Worm (Caenorhabditis elegans) whole organism, L1 larva: ENCODE measurements around the gene F09B9.5.

ENCODE experiments used
- C16A3.4 ChIP-seq: fragments of 150-350 bp; optimal IDR thresholded peaks from 2 replicates; lab custom pipeline; 2014; ENCODE audit warnings: missing biosample characterization, missing genetic modification characterization
- C34B4.2 ChIP-seq: sonication (generic microtip); optimal IDR thresholded peaks from 2 replicates; lab custom pipeline; 2017; ENCODE audit warnings: mild to moderate bottlenecking, missing genetic modification characterization, missing compliant biosample characterization
- F16B12.6 ChIP-seq: fragments of 150-350 bp; optimal IDR thresholded peaks from 2 replicates; lab custom pipeline; 2014; ENCODE audit warnings: missing biosample characterization, missing genetic modification characterization
- Y116A8C.19 ChIP-seq: sonication (generic microtip); optimal IDR thresholded peaks from 2 replicates; lab custom pipeline; 2016; ENCODE audit warnings: missing compliant biosample characterization, missing genetic modification characterization, borderline replicate concordance
- aha-1 ChIP-seq: fragments of 150-350 bp; optimal IDR thresholded peaks from 2 replicates; lab custom pipeline; 2014; ENCODE audit warnings: missing biosample characterization, missing genetic modification characterization
- aly-2 ChIP-seq: fragments of 150-350 bp; optimal IDR thresholded peaks from 2 replicates; lab custom pipeline; 2014; ENCODE audit warnings: missing biosample characterization, missing genetic modification characterization
- ceh-8 ChIP-seq: fragments of 200-800 bp; sonication (Bioruptor generic); optimal IDR thresholded peaks from 2 replicates; lab custom pipeline; 2018; ENCODE audit warnings: mild to moderate bottlenecking, missing genetic modification characterization, moderate library complexity, missing compliant biosample characterization
- ceh-90 ChIP-seq: sonication (generic microtip); optimal IDR thresholded peaks from 2 replicates; lab custom pipeline; 2016; ENCODE audit warnings: missing genetic modification characterization, missing compliant biosample characterization
- dpl-1 ChIP-seq, 3 experiments: fragments of 150-350 bp in 2 of 3; sonication (generic microtip) in 1 of 3; optimal IDR thresholded peaks; 2 replicates each; lab custom pipeline; 2014 to 2017; ENCODE audit warnings: missing biosample characterization in 3 of 3, missing genetic modification characterization in 3 of 3, missing genetic modification reagents in 3 of 3
- efl-3 ChIP-seq: fragments of 200-800 bp; sonication (Bioruptor generic); optimal IDR thresholded peaks from 2 replicates; lab custom pipeline; 2018; ENCODE audit warnings: mild to moderate bottlenecking, missing genetic modification characterization, missing compliant biosample characterization
- egl-13 ChIP-seq: sonication (generic microtip); optimal IDR thresholded peaks from 2 replicates; lab custom pipeline; 2016; ENCODE audit warnings: missing genotype, missing genetic modification reagents, missing genetic modification characterization, missing compliant biosample characterization
- elt-2 ChIP-seq: sonication (generic microtip); optimal IDR thresholded peaks from 2 replicates; lab custom pipeline; 2016; ENCODE audit warnings: missing genetic modification characterization, mild to moderate bottlenecking, inconsistent platforms, missing compliant biosample characterization, missing genetic modification reagents
- fkh-10 ChIP-seq: sonication (generic microtip); optimal IDR thresholded peaks from 2 replicates; lab custom pipeline; 2017; ENCODE audit warnings: missing biosample characterization, missing genetic modification reagents, missing genetic modification characterization
- fkh-8 ChIP-seq: sonication (generic microtip); optimal IDR thresholded peaks from 2 replicates; lab custom pipeline; 2016; ENCODE audit warnings: mild to moderate bottlenecking, missing genetic modification characterization, missing compliant biosample characterization
- grh-1 ChIP-seq: fragments of 200-800 bp; sonication (Bioruptor generic); IDR thresholded peaks from 2 replicates; pipeline ENCODE4 v1.3.6; 2022; ENCODE audit warnings: missing genetic modification reagents, missing genetic modification characterization, missing compliant biosample characterization
- hlh-17 ChIP-seq: fragments of 200-800 bp; sonication (Bioruptor generic); optimal IDR thresholded peaks from 2 replicates; lab custom pipeline; 2018; ENCODE audit warnings: missing genetic modification characterization, mild to moderate bottlenecking, missing compliant biosample characterization, moderate library complexity, borderline replicate concordance
- hpl-2 ChIP-seq: fragments of 150-350 bp; optimal IDR thresholded peaks from 2 replicates; lab custom pipeline; 2014; ENCODE audit warnings: missing biosample characterization, missing genetic modification reagents, missing genetic modification characterization
- irx-1 ChIP-seq: sonication (generic microtip); optimal IDR thresholded peaks from 2 replicates; lab custom pipeline; 2016; ENCODE audit warnings: missing genetic modification characterization, missing compliant biosample characterization
- isw-1 ChIP-seq: fragments of 200-800 bp; sonication (Bioruptor generic); IDR thresholded peaks from 2 replicates; pipeline ENCODE4 v1.3.6; 2022; ENCODE audit warnings: missing genetic modification characterization, missing compliant biosample characterization
- jun-1 ChIP-seq: fragments of 150-350 bp; optimal IDR thresholded peaks from 2 replicates; lab custom pipeline; 2014; ENCODE audit warnings: missing biosample characterization, missing genetic modification reagents, missing genetic modification characterization
- lin-13 ChIP-seq: fragments of 150-350 bp; optimal IDR thresholded peaks from 2 replicates; lab custom pipeline; 2014; ENCODE audit warnings: missing biosample characterization, missing genetic modification reagents, missing genetic modification characterization
- lin-15B ChIP-seq: fragments of 150-350 bp; sonication (generic microtip); optimal IDR thresholded peaks from 3 replicates; lab custom pipeline; 2014; ENCODE audit warnings: missing biosample characterization, missing genetic modification characterization
- lir-3 ChIP-seq: sonication (generic microtip); optimal IDR thresholded peaks from 2 replicates; lab custom pipeline; 2016; ENCODE audit warnings: mild to moderate bottlenecking, missing genetic modification characterization, moderate library complexity, missing compliant biosample characterization; ENCODE audit not compliant: poor library complexity
- mdl-1 ChIP-seq, 2 experiments: fragments of 150-350 bp; optimal IDR thresholded peaks; 2 replicates each; lab custom pipeline; 2014 to 2017; ENCODE audit warnings: missing biosample characterization in 2 of 2, missing genetic modification characterization in 2 of 2, inconsistent platforms in 1 of 2
- mep-1 ChIP-seq: fragments of 150-350 bp; optimal IDR thresholded peaks from 2 replicates; lab custom pipeline; 2014; ENCODE audit warnings: missing biosample characterization, missing genetic modification characterization
- nhr-28 ChIP-seq: fragments of 150-350 bp; optimal IDR thresholded peaks from 2 replicates; lab custom pipeline; 2014; ENCODE audit warnings: missing biosample characterization, missing genetic modification characterization
- nhr-47 ChIP-seq: sonication (generic microtip); optimal IDR thresholded peaks from 2 replicates; lab custom pipeline; 2016; ENCODE audit warnings: mild to moderate bottlenecking, missing genetic modification characterization, moderate library complexity, missing compliant biosample characterization
- nhr-71 ChIP-seq: sonication (generic microtip); optimal IDR thresholded peaks from 2 replicates; lab custom pipeline; 2016; ENCODE audit warnings: mild to moderate bottlenecking, missing genetic modification characterization, moderate library complexity, missing compliant biosample characterization
- nhr-76 ChIP-seq: sonication (generic microtip); optimal IDR thresholded peaks from 2 replicates; lab custom pipeline; 2017; ENCODE audit warnings: missing biosample characterization, missing genetic modification characterization
- nhr-77 ChIP-seq: fragments of 150-350 bp; optimal IDR thresholded peaks from 2 replicates; lab custom pipeline; 2014; ENCODE audit warnings: missing biosample characterization, missing genetic modification characterization
- nhr-84 ChIP-seq: sonication (generic microtip); optimal IDR thresholded peaks from 2 replicates; lab custom pipeline; 2017; ENCODE audit warnings: missing biosample characterization, missing genetic modification characterization
- nhr-90 ChIP-seq: sonication (generic microtip); optimal IDR thresholded peaks from 2 replicates; lab custom pipeline; 2016; ENCODE audit warnings: mild to moderate bottlenecking, missing genetic modification characterization, missing compliant biosample characterization; ENCODE audit not compliant: poor library complexity
- pag-3 ChIP-seq: sonication (generic microtip); optimal IDR thresholded peaks from 2 replicates; lab custom pipeline; 2017; ENCODE audit warnings: missing genetic modification characterization, mild to moderate bottlenecking, missing compliant biosample characterization, antibody characterized with exemption, borderline replicate concordance; ENCODE audit not compliant: insufficient read depth
- pax-3 ChIP-seq: fragments of 200-800 bp; sonication (Bioruptor generic); optimal IDR thresholded peaks from 2 replicates; lab custom pipeline; 2018; ENCODE audit warnings: mild to moderate bottlenecking, missing genetic modification characterization, moderate library complexity, missing compliant biosample characterization
- pqm-1 ChIP-seq: sonication (generic microtip); optimal IDR thresholded peaks from 3 replicates; lab custom pipeline; 2017; ENCODE audit warnings: missing biosample characterization, missing genetic modification characterization
- rnt-1 ChIP-seq: sonication (generic microtip); optimal IDR thresholded peaks from 2 replicates; lab custom pipeline; 2016; ENCODE audit warnings: mild to moderate bottlenecking, missing genetic modification characterization, moderate library complexity, missing compliant biosample characterization
- skn-1 ChIP-seq: fragments of 150-350 bp; optimal IDR thresholded peaks from 2 replicates; lab custom pipeline; 2014; ENCODE audit warnings: missing biosample characterization, missing genetic modification characterization
- snpc-4 ChIP-seq: fragments of 150-350 bp; optimal IDR thresholded peaks from 2 replicates; lab custom pipeline; 2014; ENCODE audit warnings: missing biosample characterization, missing genetic modification characterization
- sox-4 ChIP-seq: sonication (generic microtip); optimal IDR thresholded peaks from 2 replicates; lab custom pipeline; 2016; ENCODE audit warnings: missing genetic modification characterization, missing compliant biosample characterization
- sup-37 ChIP-seq: fragments of 200-800 bp; sonication (Bioruptor generic); optimal IDR thresholded peaks from 2 replicates; lab custom pipeline; 2018; ENCODE audit warnings: mild to moderate bottlenecking, missing genetic modification characterization, missing compliant biosample characterization
- swsn-7 ChIP-seq: sonication (generic microtip); optimal IDR thresholded peaks from 2 replicates; lab custom pipeline; 2016; ENCODE audit warnings: missing genetic modification characterization, missing compliant biosample characterization
- tbx-2 ChIP-seq: sonication (generic microtip); optimal IDR thresholded peaks from 2 replicates; lab custom pipeline; 2016; ENCODE audit warnings: missing genetic modification characterization, missing compliant biosample characterization
- tlp-1 ChIP-seq: fragments of 150-350 bp; optimal IDR thresholded peaks from 2 replicates; lab custom pipeline; 2014; ENCODE audit warnings: missing biosample characterization, missing genetic modification characterization
- unc-130 ChIP-seq: fragments of 150-350 bp; optimal IDR thresholded peaks from 2 replicates; lab custom pipeline; 2017; ENCODE audit warnings: missing biosample characterization, missing genetic modification characterization, inconsistent platforms
- xbp-1 ChIP-seq: sonication (generic microtip); optimal IDR thresholded peaks from 2 replicates; lab custom pipeline; 2016; ENCODE audit warnings: missing genetic modification characterization, missing compliant biosample characterization
- zip-4 ChIP-seq: fragments of 200-800 bp; sonication (Bioruptor generic); optimal IDR thresholded peaks from 2 replicates; lab custom pipeline; 2018; ENCODE audit warnings: mild to moderate bottlenecking, missing genetic modification characterization, moderate library complexity, missing compliant biosample characterization
- ztf-11 ChIP-seq, 2 experiments: sonication (generic microtip); optimal IDR thresholded peaks; 2 replicates each; lab custom pipeline; 2016 to 2017; ENCODE audit warnings: missing genetic modification characterization in 2 of 2, missing biosample characterization in 1 of 2, missing compliant biosample characterization in 1 of 2
- ztf-4 ChIP-seq: fragments of 150-350 bp; optimal IDR thresholded peaks from 2 replicates; lab custom pipeline; 2014; ENCODE audit warnings: missing biosample characterization, missing genetic modification characterization

Gene F09B9.5

ce11 chrX:10146592-10146991, 8.0 kb upstream of the F09B9.5 start, which contains the start of gene unc-115 (continued):
- TF ChIP-seq C34B4.2 (tag; lab: Kevin White, UChicago): no peak
- peak; percentile 33 for TF ChIP-seq lir-3 (tag; lab: Kevin White, UChicago)
- TF ChIP-seq sox-4 (tag; lab: Kevin White, UChicago): peak; percentile 26
- TF ChIP-seq efl-3 (GFP tag; lab: Kevin White, UChicago): no peak
- no peak for TF ChIP-seq hlh-17 (GFP tag; lab: Kevin White, UChicago)
- TF ChIP-seq lin-13: peak; percentile 15
- peak; percentile 23 for TF ChIP-seq pax-3
- TF ChIP-seq hpl-2 (GFP tag; lab: Kevin White, UChicago): no peak
- TF ChIP-seq grh-1 (GFP tag; lab: Robert Waterston, UW): peak; percentile 53
- no peak for TF ChIP-seq Y116A8C.19 (tag; lab: Kevin White, UChicago)
- peak; percentile 30 for TF ChIP-seq snpc-4 (tag; lab: Kevin White, UChicago)
- TF ChIP-seq tbx-2 (tag; lab: Kevin White, UChicago): peak; percentile 86
- TF ChIP-seq egl-13 (tag; lab: Kevin White, UChicago): peak; percentile 80
- TF ChIP-seq jun-1 (tag; lab: Kevin White, UChicago): peak; percentile 65
- TF ChIP-seq nhr-90 (tag; lab: Kevin White, UChicago): peak; percentile 70
- peak; percentile 6 for TF ChIP-seq zip-4 (GFP tag; lab: Kevin White, UChicago)
- peak; percentile 29 for TF ChIP-seq elt-2
- TF ChIP-seq sup-37 (GFP tag; lab: Kevin White, UChicago): no peak
- peak; percentile 72 for TF ChIP-seq isw-1 (GFP tag; lab: Robert Waterston, UW)
- peak; percentile 65 for TF ChIP-seq nhr-77
- peak; percentile 78 for TF ChIP-seq fkh-8 (tag; lab: Kevin White, UChicago)
- TF ChIP-seq pqm-1 (tag; lab: Kevin White, UChicago): no peak
- peak; percentile 59 for TF ChIP-seq irx-1 (tag; lab: Kevin White, UChicago)
- peak in 1 of 3 experiments; percentile 42 for TF ChIP-seq dpl-1 (GFP tag; optimal IDR thresholded peaks at IDR 0.05; lab: Kevin White, UChicago)
- TF ChIP-seq mdl-1 (tag; optimal IDR thresholded peaks at IDR 0.05; lab: Kevin White, UChicago): peak in 1 of 2 experiments; percentile 74
- TF ChIP-seq nhr-47: peak; percentile 87
- no peak for TF ChIP-seq ceh-90 (tag; lab: Kevin White, UChicago)
- TF ChIP-seq mep-1 (tag; lab: Kevin White, UChicago): peak; percentile 39
- TF ChIP-seq ztf-4 (tag; lab: Kevin White, UChicago): peak; percentile 73
- TF ChIP-seq aly-2 (tag; lab: Kevin White, UChicago): peak; percentile 11
- TF ChIP-seq aha-1: no peak
- peak; percentile 35 for TF ChIP-seq C16A3.4 (tag; lab: Kevin White, UChicago)
- peak in 1 of 2 experiments; percentile 66 for TF ChIP-seq ztf-11 (tag; optimal IDR thresholded peaks at IDR 0.05; lab: Kevin White, UChicago)
- no peak for TF ChIP-seq lin-15B (tag; lab: Kevin White, UChicago)
- no peak for TF ChIP-seq F16B12.6 (tag; lab: Kevin White, UChicago)
- TF ChIP-seq unc-130: peak; percentile 76
- no peak for TF ChIP-seq nhr-28 (tag; lab: Kevin White, UChicago)
- TF ChIP-seq nhr-84 (tag; lab: Kevin White, UChicago): no peak
- peak; percentile 89 for TF ChIP-seq skn-1 (tag; lab: Kevin White, UChicago)
- TF ChIP-seq nhr-76: no peak
- TF ChIP-seq nhr-71: peak; percentile 91
- TF ChIP-seq ceh-8 (GFP tag; lab: Kevin White, UChicago): peak; percentile 36
- TF ChIP-seq swsn-7 (tag; lab: Kevin White, UChicago): peak; percentile 90
- TF ChIP-seq rnt-1 (tag; lab: Kevin White, UChicago): peak; percentile 82
- TF ChIP-seq pag-3 (tag; lab: Kevin White, UChicago): no peak
- no peak for TF ChIP-seq tlp-1 (tag; lab: Kevin White, UChicago)
- peak; percentile 86 for TF ChIP-seq xbp-1 (tag; lab: Kevin White, UChicago)
- TF ChIP-seq fkh-10: peak; percentile 76
